Worm (Caenorhabditis elegans): ENCODE data around the gene Y19D2B.2.

ce11 chrII:10956793-10957192 is 32.7 kb downstream of the Y19D2B.2 start, which contains the start of gene R03D7.8:
- TF ChIP-seq sox-4 (tag; optimal IDR thresholded peaks at IDR 0.05) (no peak), ceh-34 (tag; optimal IDR thresholded peaks at IDR 0.05) (no peak), dve-1 (tag; optimal IDR thresholded peaks at IDR 0.05) (no peak), lin-11 (tag; optimal IDR thresholded peaks at IDR 0.05) (no peak), ceh-6 (GFP tag; optimal IDR thresholded peaks at IDR 0.05) (no peak), pha-4 (tag; optimal IDR thresholded peaks at IDR 0.05) (no peak), ztf-16 (tag; optimal IDR thresholded peaks at IDR 0.05) (no peak), rnt-1 (tag; optimal IDR thresholded peaks at IDR 0.05) (no peak)
